Worm (Caenorhabditis elegans): ENCODE measurements around the gene str-173.

ce11 chrIV:4877102-4877501 lies 15.5 kb downstream of the str-173 start, which contains the start of gene str-170:
- TF ChIP-seq nhr-237 (tag; optimal IDR thresholded peaks at IDR 0.05) (no peak), nhr-12 (tag; optimal IDR thresholded peaks at IDR 0.05) (no peak), lsy-2 (tag; optimal IDR thresholded peaks at IDR 0.05) (no peak), elt-3 (tag; optimal IDR thresholded peaks at IDR 0.05) (no peak), ztf-11 (tag; optimal IDR thresholded peaks at IDR 0.05) (no peak), ceh-43 (GFP tag; optimal IDR thresholded peaks at IDR 0.05) (no peak), snpc-4 (tag; optimal IDR thresholded peaks at IDR 0.05) (no peak), lin-13 (tag; optimal IDR thresholded peaks at IDR 0.05) (no peak)
